Worm (Caenorhabditis elegans) whole organism, L4/young adult: ENCODE data around the gene ptc-1.

Source experiments
- W03F9.2 ChIP-seq: fragments of 150-350 bp; optimal IDR thresholded peaks from 2 replicates; lab custom pipeline; 2014; ENCODE audit warnings: missing biosample characterization, missing genetic modification characterization
- dao-5 ChIP-seq: sonication (generic microtip); optimal IDR thresholded peaks from 2 replicates; lab custom pipeline; 2016; ENCODE audit warnings: missing genotype, missing genetic modification characterization, moderate library complexity, missing compliant biosample characterization
- him-1 ChIP-seq: sonication (generic microtip); optimal IDR thresholded peaks from 2 replicates; lab custom pipeline; 2016; ENCODE audit warnings: missing genotype, missing genetic modification reagents, missing genetic modification characterization, missing compliant biosample characterization

Gene ptc-1

DNA sequence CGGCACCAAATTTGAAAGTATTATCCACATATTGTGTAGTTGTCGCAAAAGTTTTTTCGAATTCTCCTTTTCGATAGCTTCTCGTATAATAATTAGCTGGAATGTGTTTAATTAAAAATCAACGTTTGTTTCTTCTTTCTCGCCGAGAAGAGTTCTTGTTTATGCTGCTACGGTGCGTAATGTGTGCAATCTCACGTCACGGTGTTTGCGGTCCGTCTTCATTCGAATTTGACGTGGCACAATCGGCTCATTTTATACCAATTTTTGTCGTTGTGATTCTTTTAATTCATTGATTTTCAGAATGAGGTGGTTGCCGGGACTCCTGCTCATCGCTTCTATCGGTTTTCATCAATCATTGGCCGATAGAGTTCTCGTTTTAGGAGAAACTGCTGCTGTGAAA is 28.8 kb upstream of the ptc-1 start, which contains the start of gene ostb-1:
Gene ostb-1 (plus strand): TSS at position 301 of the 400 bp plus-strand sequence.
- TF ChIP-seq W03F9.2 (tag; lab: Kevin White, UChicago) = no peak
- no peak for TF ChIP-seq dao-5 (tag; lab: Kevin White, UChicago)
- TF ChIP-seq him-1 = no peak

DNA sequence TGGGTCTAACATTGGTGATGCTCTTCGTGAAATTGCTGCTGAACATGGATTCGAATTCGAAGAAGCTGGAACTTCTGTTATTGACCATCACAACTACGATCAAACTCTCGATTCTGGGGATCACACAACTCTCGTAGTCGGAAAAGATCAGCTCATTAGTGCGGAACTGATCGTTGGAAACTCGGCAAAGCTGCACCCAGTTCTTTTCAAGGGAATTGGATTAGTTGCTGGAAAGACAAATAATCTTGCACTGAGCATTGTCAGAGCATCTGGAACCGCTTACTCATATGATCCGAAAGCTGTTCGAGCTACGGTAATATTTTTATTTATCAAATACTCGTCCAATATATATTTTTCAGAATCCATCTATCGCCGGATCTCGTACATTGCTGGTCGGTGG is 28.1 kb upstream of the ptc-1 start:
- TF ChIP-seq W03F9.2 (tag; lab: Kevin White, UChicago) = no peak
- no peak for TF ChIP-seq dao-5 (tag; lab: Kevin White, UChicago)
- no peak for TF ChIP-seq him-1

- TF ChIP-seq him-1 (no peak), dao-5 (tag; lab: Kevin White, UChicago) (no peak), W03F9.2 (tag; lab: Kevin White, UChicago) (no peak)
Observed at ce11 chrII:7866081-7866480, 26.9 kb upstream of the ptc-1 start.

- TF ChIP-seq W03F9.2 (tag; lab: Kevin White, UChicago) (no peak), him-1 (no peak), dao-5 (tag; lab: Kevin White, UChicago) (no peak)
Observed at ce11 chrII:7870062-7870461, 23.0 kb upstream of the ptc-1 start, which contains the start of gene ztf-17. Gene ztf-17 (minus strand): TSS chrII:7870162.

DNA sequence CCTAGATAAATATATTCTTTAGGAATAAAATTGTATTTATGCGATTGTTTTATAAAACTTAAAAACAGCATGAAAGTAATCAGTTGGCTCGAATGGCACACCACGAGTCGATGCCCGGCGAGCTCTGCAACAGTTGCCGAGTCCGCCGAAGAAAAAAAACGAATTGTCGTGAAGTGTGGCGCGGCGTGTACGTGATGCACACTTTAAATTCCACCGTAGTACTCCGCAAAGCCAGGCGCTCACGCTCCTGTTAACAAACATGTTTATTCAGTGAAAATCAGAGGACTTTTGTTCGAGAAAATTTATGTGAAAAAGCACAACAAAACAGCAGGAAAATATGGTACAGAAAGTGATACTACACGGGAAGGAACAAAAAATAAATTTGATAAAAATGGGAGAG is 22.4 kb upstream of the ptc-1 start:
- TF ChIP-seq W03F9.2 (tag; lab: Kevin White, UChicago) (peak; percentile 3), him-1 (no peak)

DNA sequence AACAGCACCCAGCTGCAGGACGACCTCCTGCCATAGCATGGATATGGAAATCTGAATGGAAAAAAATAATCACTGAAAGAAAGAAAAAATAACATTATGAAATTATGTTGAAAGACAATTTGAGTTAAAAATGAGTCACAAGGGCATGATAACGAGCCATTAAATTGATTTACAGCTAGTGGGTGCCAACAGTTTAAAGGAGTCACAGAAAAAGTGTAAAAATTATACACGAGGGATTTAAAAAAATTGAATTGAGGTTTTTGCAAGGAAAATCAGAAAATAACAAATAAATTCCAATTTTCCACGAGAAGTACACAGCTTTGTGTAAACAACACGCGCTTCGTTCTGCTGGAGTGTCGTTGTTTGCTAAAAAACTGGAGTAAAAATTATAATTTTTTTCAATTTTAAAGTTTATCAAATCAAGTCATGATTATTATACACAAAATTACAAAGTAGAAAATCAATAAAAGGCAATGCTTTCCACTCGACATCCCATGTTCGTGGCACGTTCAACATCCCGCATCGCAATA is 19.1 kb upstream of the ptc-1 start, which contains the start of gene T01H3.3:
Gene T01H3.3 (minus strand): TSS at position 51 of the 530 bp plus-strand sequence.
- peak; percentile 20 for TF ChIP-seq W03F9.2 (tag; lab: Kevin White, UChicago)
- no peak for TF ChIP-seq dao-5 (tag; lab: Kevin White, UChicago)

DNA sequence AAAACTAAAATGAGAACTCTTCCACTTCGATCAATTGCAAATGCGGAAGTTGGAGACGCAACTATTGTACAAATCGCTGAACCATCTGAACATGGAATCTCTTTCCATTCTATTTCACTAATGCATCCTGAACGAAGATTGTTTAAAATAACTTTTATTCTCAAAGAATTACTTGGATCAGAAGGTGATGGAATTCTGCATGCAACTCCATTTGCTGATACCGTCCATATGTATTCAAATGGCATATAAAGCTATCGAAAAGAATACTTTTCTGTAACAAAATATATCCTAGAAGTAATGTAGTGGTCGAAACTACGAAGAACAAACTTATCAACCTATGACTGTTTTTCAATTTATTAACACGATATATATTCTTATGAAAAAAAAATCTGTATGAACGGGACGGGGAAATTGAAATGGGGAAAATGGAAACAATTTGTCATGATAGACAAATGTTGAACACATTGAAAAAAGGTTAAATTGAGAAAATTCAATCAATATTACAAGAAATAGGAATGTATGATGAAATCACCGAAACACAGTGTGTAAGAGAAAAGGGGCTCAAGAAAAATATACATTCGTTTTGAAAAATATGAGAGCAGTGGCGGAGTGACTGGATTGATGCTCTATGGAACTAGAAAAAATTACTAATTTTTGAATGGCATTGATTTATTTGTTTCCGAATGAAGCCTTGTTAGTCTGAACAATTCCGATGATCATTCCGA is 15.1 kb upstream of the ptc-1 start, which contains the start of gene T01H3.2:
Gene T01H3.2 (minus strand): TSS at position 251 of the 725 bp plus-strand sequence.
- no peak for TF ChIP-seq him-1
- no peak for TF ChIP-seq W03F9.2 (tag; lab: Kevin White, UChicago)
- TF ChIP-seq dao-5 (tag; lab: Kevin White, UChicago) = no peak

ce11 chrII:7879266-7879718 is 13.7 kb upstream of the ptc-1 start, which contains the start of the genes vha-4 and T01H3.5:
Gene vha-4 (minus strand): TSS chrII:7879316.
Gene T01H3.5 (plus strand): TSS chrII:7879616.
- TF ChIP-seq him-1 (no peak), dao-5 (tag; lab: Kevin White, UChicago) (no peak), W03F9.2 (tag; lab: Kevin White, UChicago) (no peak)

ce11 chrII:7880373-7880862 is 12.6 kb upstream of the ptc-1 start, which contains the start of gene perm-1:
Gene perm-1 (plus strand): TSS chrII:7880812.
- TF ChIP-seq him-1 = no peak
- peak; percentile 73 for TF ChIP-seq W03F9.2 (tag; lab: Kevin White, UChicago)

ce11 chrII:7884898-7885297 is 8.1 kb upstream of the ptc-1 start:
- TF ChIP-seq him-1 (peak; percentile 16), dao-5 (tag; lab: Kevin White, UChicago) (no peak)

ce11 chrII:7887295-7887694 is 5.7 kb upstream of the ptc-1 start:
- TF ChIP-seq him-1 (no peak), dao-5 (tag; lab: Kevin White, UChicago) (no peak), W03F9.2 (tag; lab: Kevin White, UChicago) (no peak)

DNA sequence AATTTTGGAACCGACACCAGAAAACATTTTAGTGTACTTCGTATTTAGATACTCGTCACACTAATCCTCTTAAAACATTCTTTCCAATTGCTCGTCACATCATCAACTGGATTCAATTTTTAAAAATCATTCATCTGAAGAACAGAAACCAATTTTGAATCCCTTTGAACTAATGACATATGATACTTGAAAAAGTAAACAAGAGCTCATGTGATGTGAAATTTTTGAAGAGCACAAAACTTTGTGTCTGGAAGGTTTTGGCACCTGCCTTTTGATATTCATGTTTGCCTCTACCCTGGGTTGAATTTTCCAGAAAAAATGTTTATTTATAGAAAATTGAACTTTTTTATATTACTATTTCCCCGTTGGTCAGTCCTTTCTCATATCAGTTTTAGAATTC is 4.3 kb upstream of the ptc-1 start:
- TF ChIP-seq dao-5 (tag; lab: Kevin White, UChicago) (no peak), W03F9.2 (tag; lab: Kevin White, UChicago) (peak; percentile 16), him-1 (no peak)

DNA sequence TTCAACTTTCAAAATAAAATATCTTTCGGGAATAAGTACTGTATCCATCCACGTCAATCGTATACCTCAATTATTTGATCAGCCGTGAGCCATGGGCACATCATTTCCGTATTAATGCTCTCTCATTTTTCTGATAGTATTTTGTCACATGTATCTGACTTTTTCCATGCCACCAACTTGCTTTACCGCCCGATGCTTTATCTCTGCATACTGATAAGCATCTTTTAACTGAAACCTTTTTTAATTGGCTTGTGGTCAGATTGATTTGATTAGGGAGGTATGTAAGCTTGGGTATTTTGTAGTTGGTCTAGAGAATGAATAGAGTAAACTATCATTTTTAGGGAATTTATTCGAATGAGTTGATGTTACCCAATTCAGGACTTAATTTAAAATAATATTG is 3.7 kb upstream of the ptc-1 start:
- no peak for TF ChIP-seq dao-5 (tag; lab: Kevin White, UChicago)
- TF ChIP-seq W03F9.2 (tag; lab: Kevin White, UChicago) = no peak
- no peak for TF ChIP-seq him-1

- TF ChIP-seq dao-5 (tag; lab: Kevin White, UChicago) (no peak), him-1 (peak; percentile 30)
Observed at ce11 chrII:7891869-7892615, 980 bp upstream of the ptc-1 start.
